Fruit fly (Drosophila melanogaster) whole organism, pupa: ENCODE data around the gene CG11052.

Experiments used
- CG10348 ChIP-seq: fragments of 200-800 bp; sonication (Bioruptor generic); IDR thresholded peaks from 2 replicates; pipeline ENCODE4 v1.3.6; 2022; ENCODE audit warnings: missing biosample characterization, missing genetic modification characterization
- CG12605 ChIP-seq: fragments of 200-800 bp; sonication (Bioruptor generic); IDR thresholded peaks from 2 replicates; pipeline ENCODE4 v1.3.6; 2022; ENCODE audit warnings: missing biosample characterization, missing genetic modification characterization
- CG13204 ChIP-seq: fragments of 200-800 bp; sonication (Bioruptor generic); optimal IDR thresholded peaks from 2 replicates; lab custom pipeline; 2018; ENCODE audit warnings: missing biosample characterization, mild to moderate bottlenecking, missing genetic modification characterization, moderate library complexity
- CG14655 ChIP-seq: fragments of 200-800 bp; sonication (Bioruptor generic); optimal IDR thresholded peaks from 3 replicates; lab custom pipeline; 2017; ENCODE audit warnings: mild to moderate bottlenecking, missing biosample characterization, missing genetic modification reagents, missing genetic modification characterization
- CG15710 ChIP-seq: fragments of 200-800 bp; sonication (Bioruptor generic); optimal IDR thresholded peaks from 2 replicates; lab custom pipeline; 2018; ENCODE audit warnings: missing biosample characterization, mild to moderate bottlenecking, missing genetic modification characterization, moderate library complexity
- CG17806 ChIP-seq: fragments of 200-800 bp; sonication (Bioruptor generic); optimal IDR thresholded peaks from 2 replicates; lab custom pipeline; 2018; ENCODE audit warnings: missing biosample characterization, mild to moderate bottlenecking, missing genetic modification characterization, moderate library complexity
- CG32121 ChIP-seq: fragments of 200-800 bp; sonication (Bioruptor generic); IDR thresholded peaks from 2 replicates; pipeline ENCODE4 v1.3.6; 2022; ENCODE audit warnings: missing biosample characterization, missing genetic modification characterization
- CG34367 ChIP-seq: fragments of 200-800 bp; sonication (Bioruptor generic); optimal IDR thresholded peaks from 2 replicates; lab custom pipeline; 2018; ENCODE audit warnings: missing biosample characterization, mild to moderate bottlenecking, missing genetic modification characterization
- CG4496 ChIP-seq: fragments of 200-800 bp; sonication (Bioruptor generic); IDR thresholded peaks from 3 replicates; pipeline ENCODE4 v1.3.6; 2022; ENCODE audit warnings: missing biosample characterization, missing genetic modification characterization
- CG8159 ChIP-seq: fragments of 200-800 bp; sonication (Bioruptor generic); optimal IDR thresholded peaks from 3 replicates; lab custom pipeline; 2018; ENCODE audit warnings: missing biosample characterization, mild to moderate bottlenecking, missing genetic modification characterization, moderate library complexity
- CG8301 ChIP-seq: fragments of 200-800 bp; sonication (Bioruptor generic); optimal IDR thresholded peaks from 2 replicates; lab custom pipeline; 2018; ENCODE audit warnings: missing biosample characterization, mild to moderate bottlenecking, missing genetic modification characterization
- CG9948 ChIP-seq: fragments of 200-800 bp; sonication (Bioruptor generic); optimal IDR thresholded peaks from 2 replicates; lab custom pipeline; 2018; ENCODE audit warnings: missing biosample characterization, mild to moderate bottlenecking, missing genetic modification characterization, moderate library complexity
- D1 ChIP-seq: fragments of 200-800 bp; sonication (Bioruptor generic); optimal IDR thresholded peaks from 2 replicates; lab custom pipeline; 2018; ENCODE audit warnings: missing biosample characterization, mild to moderate bottlenecking, missing genetic modification characterization, moderate library complexity
- EcR ChIP-seq: fragments of 200-800 bp; sonication (Bioruptor generic); optimal IDR thresholded peaks from 3 replicates; lab custom pipeline; 2019; ENCODE audit warnings: missing biosample characterization, missing genetic modification characterization, mild to moderate bottlenecking, moderate library complexity, missing genetic modification reagents
- Ets98B ChIP-seq: fragments of 200-800 bp; sonication (Bioruptor generic); IDR thresholded peaks from 2 replicates; pipeline ENCODE4 v1.3.6; 2022; ENCODE audit warnings: missing biosample characterization, missing genetic modification characterization
- Pif1A ChIP-seq: fragments of 200-800 bp; sonication (Bioruptor generic); optimal IDR thresholded peaks from 3 replicates; lab custom pipeline; 2016; ENCODE audit warnings: missing biosample characterization, missing genetic modification characterization
- Pif1B ChIP-seq: fragments of 200-800 bp; sonication (Bioruptor generic); optimal IDR thresholded peaks from 3 replicates; lab custom pipeline; 2016; ENCODE audit warnings: missing biosample characterization, missing genetic modification characterization
- Snoo ChIP-seq: fragments of 200-800 bp; sonication (Bioruptor generic); optimal IDR thresholded peaks from 3 replicates; lab custom pipeline; 2017; ENCODE audit warnings: missing biosample characterization, mild to moderate bottlenecking, missing genetic modification characterization, inconsistent platforms
- fd96Ca ChIP-seq: fragments of 200-800 bp; sonication (Bioruptor generic); IDR thresholded peaks from 3 replicates; pipeline ENCODE4 v1.3.6; 2022; ENCODE audit warnings: missing biosample characterization, missing genetic modification characterization
- gl ChIP-seq: fragments of 200-800 bp; sonication (Bioruptor generic); optimal IDR thresholded peaks from 2 replicates; lab custom pipeline; 2018; ENCODE audit warnings: missing biosample characterization, mild to moderate bottlenecking, missing genetic modification characterization
- rn ChIP-seq: fragments of 200-800 bp; sonication (Bioruptor generic); IDR thresholded peaks from 2 replicates; pipeline ENCODE4 v1.3.6; 2022; ENCODE audit warnings: missing biosample characterization, missing genetic modification characterization

Gene CG11052

DNA sequence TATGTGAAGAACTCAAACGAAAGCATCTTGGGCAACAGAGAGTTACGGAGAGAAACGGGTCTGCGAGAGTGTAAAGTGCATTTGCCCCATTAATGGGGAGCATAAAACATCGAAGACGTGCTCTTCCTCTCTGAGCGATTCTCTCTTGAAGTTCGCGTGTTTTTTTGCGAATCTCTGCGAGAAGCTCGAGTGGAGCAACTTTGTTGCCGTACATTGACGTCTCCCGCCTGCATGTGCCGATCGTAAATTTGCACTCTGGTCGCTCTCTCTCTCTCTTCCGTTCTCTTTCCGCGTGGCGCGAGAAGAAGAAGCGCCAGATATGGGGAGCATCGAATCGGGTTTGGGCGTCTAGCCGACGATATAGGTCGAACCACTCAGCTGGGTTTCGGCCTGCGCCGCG lies 41.3 kb downstream of the CG11052 start:
- TF ChIP-seq CG17806 (tag; lab: Kevin White, UChicago) (no peak), CG32121 (GFP tag; lab: Robert Waterston, UW) (peak; percentile 60), CG12605 (GFP tag; lab: Robert Waterston, UW) (peak; percentile 79), gl (tag; lab: Kevin White, UChicago) (peak; percentile 28), fd96Ca (peak; percentile 54; the same call in 1 of the 3 replicates), CG9948 (tag; lab: Kevin White, UChicago) (no peak), Snoo (tag; lab: Kevin White, UChicago) (no peak), Pif1A (GFP tag; lab: Kevin White, UChicago) (peak; percentile 2), CG8301 (tag; lab: Kevin White, UChicago) (no peak), D1 (tag; lab: Kevin White, UChicago) (no peak), CG14655 (GFP tag; lab: Kevin White, UChicago) (no peak), CG13204 (GFP tag; lab: Kevin White, UChicago) (peak; percentile 61), CG8159 (no peak), Ets98B (GFP tag; lab: Robert Waterston, UW) (peak; percentile 80), EcR (GFP tag; lab: Kevin White, UChicago) (peak; percentile 98), CG15710 (tag; lab: Kevin White, UChicago) (no peak), CG34367 (no peak), Pif1B (peak; percentile 45), rn (GFP tag; lab: Robert Waterston, UW) (no peak), CG10348 (GFP tag; lab: Robert Waterston, UW) (no peak), CG4496 (GFP tag; lab: Robert Waterston, UW) (peak; percentile 74; the same call in 2 of the 3 replicates)
- TF ChIP-seq, all 21 proteins: peak for 10

DNA sequence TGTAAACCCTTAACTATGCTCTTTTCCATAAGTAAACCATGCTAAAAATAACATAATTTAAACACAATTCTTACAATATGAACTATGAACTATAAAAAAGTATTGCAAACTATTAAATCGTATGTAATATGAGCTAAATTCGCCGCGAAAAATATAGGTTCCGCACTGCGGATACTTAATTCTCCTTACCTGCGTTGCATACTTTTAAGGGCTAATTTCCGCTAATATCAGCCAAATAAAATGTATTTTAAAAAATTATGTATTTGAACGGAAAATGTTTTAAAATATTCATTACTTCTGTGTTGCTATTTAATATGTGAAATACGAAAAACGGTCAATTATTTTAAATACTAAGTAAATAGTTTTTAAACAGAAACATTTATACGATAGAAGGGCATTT lies 41.8 kb downstream of the CG11052 start, which contains the start of gene dsx:
Gene dsx (minus strand): TSS at position 62 of the 400 bp plus-strand sequence.
- TF ChIP-seq CG12605 (GFP tag; lab: Robert Waterston, UW) (no peak), D1 (tag; lab: Kevin White, UChicago) (no peak), Ets98B (GFP tag; lab: Robert Waterston, UW) (no peak), gl (tag; lab: Kevin White, UChicago) (no peak), CG8301 (tag; lab: Kevin White, UChicago) (no peak), Snoo (tag; lab: Kevin White, UChicago) (no peak), fd96Ca (no peak), EcR (GFP tag; lab: Kevin White, UChicago) (no peak), CG14655 (GFP tag; lab: Kevin White, UChicago) (peak; percentile 59), Pif1A (GFP tag; lab: Kevin White, UChicago) (no peak), CG15710 (tag; lab: Kevin White, UChicago) (peak; percentile 26), CG34367 (no peak), rn (GFP tag; lab: Robert Waterston, UW) (no peak), CG8159 (peak; percentile 37), CG4496 (GFP tag; lab: Robert Waterston, UW) (no peak), CG9948 (tag; lab: Kevin White, UChicago) (no peak), Pif1B (no peak), CG10348 (GFP tag; lab: Robert Waterston, UW) (no peak), CG13204 (GFP tag; lab: Kevin White, UChicago) (no peak)
- TF ChIP-seq, all 21 proteins: peak for 3

dm6 chr3R:7966544-7967264 lies 42.4 kb downstream of the CG11052 start:
- TF ChIP-seq CG15710 (tag; lab: Kevin White, UChicago) = no peak
- peak; percentile 30; the same call in 1 of the 2 replicates for TF ChIP-seq Ets98B (GFP tag; lab: Robert Waterston, UW)
- peak; percentile 62 for TF ChIP-seq CG12605 (GFP tag; lab: Robert Waterston, UW)
- no peak for TF ChIP-seq Snoo (tag; lab: Kevin White, UChicago)
- no peak for TF ChIP-seq CG10348 (GFP tag; lab: Robert Waterston, UW)
- no peak for TF ChIP-seq CG9948 (tag; lab: Kevin White, UChicago)
- no peak; the same call in none of the 3 replicates for TF ChIP-seq fd96Ca
- no peak for TF ChIP-seq CG17806 (tag; lab: Kevin White, UChicago)
- TF ChIP-seq Pif1A (GFP tag; lab: Kevin White, UChicago) = no peak
- no peak for TF ChIP-seq CG8159
- TF ChIP-seq CG14655 (GFP tag; lab: Kevin White, UChicago) = no peak
- TF ChIP-seq CG13204 (GFP tag; lab: Kevin White, UChicago) = peak; percentile 74
- TF ChIP-seq rn (GFP tag; lab: Robert Waterston, UW) = no peak
- peak; percentile 76 for TF ChIP-seq CG4496 (GFP tag; lab: Robert Waterston, UW)
- no peak for TF ChIP-seq CG8301 (tag; lab: Kevin White, UChicago)
- TF ChIP-seq CG32121 (GFP tag; lab: Robert Waterston, UW) = peak; percentile 12; the same call in 1 of the 2 replicates
- no peak for TF ChIP-seq D1 (tag; lab: Kevin White, UChicago)
- TF ChIP-seq EcR (GFP tag; lab: Kevin White, UChicago) = peak; percentile 85
- TF ChIP-seq CG34367 = no peak
- TF ChIP-seq Pif1B = no peak
- peak; percentile 16 for TF ChIP-seq gl (tag; lab: Kevin White, UChicago)

DNA sequence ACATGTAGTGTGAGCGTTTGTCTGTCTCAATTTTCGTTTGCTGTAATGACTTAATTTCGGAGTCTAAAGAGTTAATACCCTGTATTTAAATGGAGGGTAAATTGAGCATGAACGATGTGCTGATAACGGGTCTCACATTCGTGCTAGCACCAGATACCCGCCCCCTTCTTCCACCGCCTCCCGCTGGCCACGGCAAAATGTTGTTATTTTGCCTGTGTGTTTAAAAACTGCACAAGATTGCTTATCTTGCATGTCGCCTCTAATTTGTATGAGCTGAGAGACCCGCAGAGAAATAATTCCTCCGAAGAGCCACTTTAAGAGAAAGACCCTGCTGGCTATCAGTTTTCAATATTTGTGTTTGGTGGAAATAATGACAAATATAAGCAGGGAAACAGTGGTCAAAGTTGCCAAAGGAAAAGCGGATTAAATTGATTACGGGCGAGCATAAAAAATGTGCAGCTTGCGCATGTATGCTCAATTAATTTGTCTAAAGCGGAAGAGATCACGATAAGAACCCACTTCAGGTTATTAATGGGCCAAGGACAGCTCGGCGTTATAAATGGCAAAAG lies 44.3 kb downstream of the CG11052 start:
- no peak for TF ChIP-seq D1 (tag; lab: Kevin White, UChicago)
- TF ChIP-seq Pif1A (GFP tag; lab: Kevin White, UChicago) = no peak
- TF ChIP-seq CG4496 (GFP tag; lab: Robert Waterston, UW) = no peak
- no peak for TF ChIP-seq CG9948 (tag; lab: Kevin White, UChicago)
- no peak for TF ChIP-seq CG8301 (tag; lab: Kevin White, UChicago)
- no peak for TF ChIP-seq CG14655 (GFP tag; lab: Kevin White, UChicago)
- no peak for TF ChIP-seq CG15710 (tag; lab: Kevin White, UChicago)
- no peak for TF ChIP-seq Snoo (tag; lab: Kevin White, UChicago)
- TF ChIP-seq CG8159 = no peak
- no peak for TF ChIP-seq fd96Ca
- TF ChIP-seq CG34367 = no peak
- no peak for TF ChIP-seq CG12605 (GFP tag; lab: Robert Waterston, UW)
- TF ChIP-seq, all 21 proteins: peak for 0
